Fruit fly (Drosophila melanogaster) whole organism, prepupa: Measurements from ENCODE around the gene Ugt35E2.

ENCODE experiments used
- Blimp-1 ChIP-seq: fragments of 200-800 bp; sonication (Bioruptor generic); optimal IDR thresholded peaks from 3 replicates; lab custom pipeline; 2017; ENCODE audit warnings: missing biosample characterization, missing genetic modification characterization, mild to moderate bottlenecking, moderate library complexity, missing genetic modification reagents
- CG10631 ChIP-seq: fragments of 200-800 bp; sonication (Bioruptor generic); optimal IDR thresholded peaks from 2 replicates; lab custom pipeline; 2016; ENCODE audit warnings: missing biosample characterization, missing genetic modification characterization
- CG10669 ChIP-seq: fragments of 200-800 bp; sonication (Bioruptor generic); optimal IDR thresholded peaks from 3 replicates; lab custom pipeline; 2018; ENCODE audit warnings: missing biosample characterization, mild to moderate bottlenecking, missing genetic modification characterization, moderate library complexity
- CG11294 ChIP-seq: fragments of 200-800 bp; sonication (Bioruptor generic); IDR thresholded peaks from 2 replicates; pipeline ENCODE4 v1.3.6; 2022; ENCODE audit warnings: missing biosample characterization, missing genetic modification characterization
- CG11902 ChIP-seq: fragments of 200-800 bp; sonication (Bioruptor generic); optimal IDR thresholded peaks from 3 replicates; lab custom pipeline; 2016; ENCODE audit warnings: missing biosample characterization, missing genetic modification characterization
- CG15336 ChIP-seq: fragments of 200-800 bp; sonication (Bioruptor generic); IDR thresholded peaks from 2 replicates; pipeline ENCODE4 v1.3.6; 2022; ENCODE audit warnings: missing biosample characterization, missing genetic modification characterization
- CG1621 ChIP-seq: fragments of 200-800 bp; sonication (Bioruptor generic); optimal IDR thresholded peaks from 3 replicates; lab custom pipeline; 2018; ENCODE audit warnings: missing biosample characterization, mild to moderate bottlenecking, missing genetic modification characterization
- CG16779 ChIP-seq: fragments of 200-800 bp; sonication (Bioruptor generic); optimal IDR thresholded peaks from 3 replicates; lab custom pipeline; 2017; ENCODE audit warnings: missing biosample characterization, mild to moderate bottlenecking, missing genetic modification characterization
- CG31627 ChIP-seq: fragments of 200-800 bp; sonication (Bioruptor generic); optimal IDR thresholded peaks from 3 replicates; lab custom pipeline; 2016; ENCODE audit warnings: missing biosample characterization, missing genetic modification characterization
- CG3919 ChIP-seq: fragments of 200-800 bp; sonication (Bioruptor generic); optimal IDR thresholded peaks from 3 replicates; lab custom pipeline; 2016; ENCODE audit warnings: missing biosample characterization, missing genetic modification characterization
- CG4318 ChIP-seq: fragments of 200-800 bp; sonication (Bioruptor generic); optimal IDR thresholded peaks from 3 replicates; lab custom pipeline; 2017; ENCODE audit warnings: missing biosample characterization, mild to moderate bottlenecking, missing genetic modification characterization
- CG6276 ChIP-seq: fragments of 200-800 bp; sonication (Bioruptor generic); optimal IDR thresholded peaks from 2 replicates; lab custom pipeline; 2017; ENCODE audit warnings: missing biosample characterization, mild to moderate bottlenecking, missing genetic modification characterization
- CG6854 ChIP-seq: fragments of 200-800 bp; sonication (Bioruptor generic); optimal IDR thresholded peaks from 2 replicates; lab custom pipeline; 2017; ENCODE audit warnings: missing biosample characterization, mild to moderate bottlenecking, missing genetic modification characterization
- CG8119 ChIP-seq: fragments of 200-800 bp; sonication (Bioruptor generic); IDR thresholded peaks from 3 replicates; pipeline ENCODE4 v1.3.6; 2022; ENCODE audit warnings: missing biosample characterization, missing genetic modification characterization
- CG8632 ChIP-seq: fragments of 200-800 bp; sonication (Bioruptor generic); optimal IDR thresholded peaks from 3 replicates; lab custom pipeline; 2016; ENCODE audit warnings: missing biosample characterization, missing genetic modification characterization
- CG9139 ChIP-seq: fragments of 200-800 bp; sonication (Bioruptor generic); optimal IDR thresholded peaks from 3 replicates; lab custom pipeline; 2017; ENCODE audit warnings: missing biosample characterization, mild to moderate bottlenecking, missing genetic modification characterization
- Eip75B ChIP-seq: fragments of 200-800 bp; sonication (Bioruptor generic); optimal IDR thresholded peaks from 3 replicates; lab custom pipeline; 2016; ENCODE audit warnings: missing biosample characterization, missing genetic modification characterization
- Eip78C ChIP-seq: fragments of 200-800 bp; sonication (Bioruptor generic); peaks from one replicate; lab custom pipeline; 2016; ENCODE audit warnings: missing biosample characterization, missing genetic modification characterization
- Eip93F ChIP-seq: fragments of 200-800 bp; sonication (Bioruptor generic); optimal IDR thresholded peaks from 2 replicates; lab custom pipeline; 2016; ENCODE audit warnings: missing biosample characterization, mild to moderate bottlenecking, missing genetic modification characterization
- Ets21C ChIP-seq: fragments of 200-800 bp; sonication (Bioruptor generic); optimal IDR thresholded peaks from 3 replicates; lab custom pipeline; 2016; ENCODE audit warnings: missing biosample characterization, missing genetic modification characterization
- Ets96B ChIP-seq: fragments of 200-800 bp; optimal IDR thresholded peaks from 2 replicates; lab custom pipeline; 2019; ENCODE audit warnings: missing biosample characterization, mild to moderate bottlenecking, missing genetic modification characterization, moderate library complexity
- Gug ChIP-seq: fragments of 200-800 bp; sonication (Bioruptor generic); IDR thresholded peaks from 2 replicates; pipeline ENCODE4 v1.3.6; 2022; ENCODE audit warnings: missing biosample characterization, missing genetic modification characterization
- Hr4 ChIP-seq: fragments of 200-800 bp; sonication (Bioruptor generic); optimal IDR thresholded peaks from 3 replicates; lab custom pipeline; 2016; ENCODE audit warnings: missing biosample characterization, missing genetic modification characterization
- Met ChIP-seq: fragments of 200-800 bp; sonication (Bioruptor generic); optimal IDR thresholded peaks from 3 replicates; lab custom pipeline; 2016; ENCODE audit warnings: missing biosample characterization, missing genetic modification characterization
- OdsH ChIP-seq: fragments of 200-800 bp; sonication (Bioruptor generic); optimal IDR thresholded peaks from 3 replicates; lab custom pipeline; 2016; ENCODE audit warnings: missing biosample characterization, missing genetic modification characterization
- Sox102F ChIP-seq: fragments of 200-800 bp; sonication (Bioruptor generic); optimal IDR thresholded peaks from 2 replicates; lab custom pipeline; 2016; ENCODE audit warnings: missing biosample characterization, mild to moderate bottlenecking, missing genetic modification characterization
- Sox15 ChIP-seq: fragments of 200-800 bp; sonication (Bioruptor generic); optimal IDR thresholded peaks from 3 replicates; lab custom pipeline; 2016; ENCODE audit warnings: missing biosample characterization, missing genetic modification characterization
- achi ChIP-seq: fragments of 200-800 bp; sonication (Bioruptor generic); optimal IDR thresholded peaks from 3 replicates; lab custom pipeline; 2016; ENCODE audit warnings: missing biosample characterization, missing genetic modification characterization
- acj6 ChIP-seq: fragments of 200-800 bp; sonication (Bioruptor generic); optimal IDR thresholded peaks from 3 replicates; lab custom pipeline; 2016; ENCODE audit warnings: missing biosample characterization, missing genetic modification characterization
- cyc ChIP-seq: fragments of 200-800 bp; sonication (Bioruptor generic); optimal IDR thresholded peaks from 3 replicates; lab custom pipeline; 2016; ENCODE audit warnings: missing biosample characterization, missing genetic modification characterization
- dac ChIP-seq: fragments of 200-800 bp; sonication (Bioruptor generic); optimal IDR thresholded peaks from 2 replicates; lab custom pipeline; 2017; ENCODE audit warnings: missing biosample characterization, mild to moderate bottlenecking, missing genetic modification characterization
- dsx ChIP-seq: fragments of 200-800 bp; optimal IDR thresholded peaks from 3 replicates; lab custom pipeline; 2019; ENCODE audit warnings: missing biosample characterization, mild to moderate bottlenecking, missing genetic modification characterization, moderate library complexity; ENCODE audit not compliant: poor library complexity, severe bottlenecking
- eg ChIP-seq: fragments of 200-800 bp; sonication (Bioruptor generic); IDR thresholded peaks from 3 replicates; pipeline ENCODE4 v1.3.6; 2022; ENCODE audit warnings: missing biosample characterization, missing genetic modification characterization
- esn ChIP-seq: fragments of 200-800 bp; sonication (Bioruptor generic); optimal IDR thresholded peaks from 2 replicates; lab custom pipeline; 2016; ENCODE audit warnings: missing biosample characterization, mild to moderate bottlenecking, missing genetic modification characterization, moderate library complexity
- fd59A ChIP-seq: fragments of 200-800 bp; sonication (Bioruptor generic); optimal IDR thresholded peaks from 2 replicates; lab custom pipeline; 2017; ENCODE audit warnings: missing biosample characterization, mild to moderate bottlenecking, missing genetic modification characterization, missing genetic modification reagents
- fkh ChIP-seq: fragments of 200-800 bp; sonication (Bioruptor generic); optimal IDR thresholded peaks from 3 replicates; lab custom pipeline; 2017; ENCODE audit warnings: missing biosample characterization, mild to moderate bottlenecking, missing genetic modification characterization, moderate library complexity
- salr ChIP-seq, 2 experiments: fragments of 200-800 bp; sonication (Bioruptor generic); optimal IDR thresholded peaks; 3 replicates each; lab custom pipeline; 2016 to 2018; ENCODE audit warnings: missing biosample characterization in 2 of 2, missing genetic modification characterization in 2 of 2, mild to moderate bottlenecking in 1 of 2
- spab ChIP-seq: fragments of 200-800 bp; sonication (Bioruptor generic); optimal IDR thresholded peaks from 2 replicates; lab custom pipeline; 2017; ENCODE audit warnings: missing biosample characterization, mild to moderate bottlenecking, missing genetic modification characterization, missing genetic modification reagents
- ss ChIP-seq, 2 experiments: fragments of 200-800 bp; sonication (Bioruptor generic); optimal IDR thresholded peaks; 2 replicates in 1 of 2; 3 replicates in 1 of 2; lab custom pipeline; 2017 to 2018; ENCODE audit warnings: mild to moderate bottlenecking in 2 of 2, missing biosample characterization in 2 of 2, missing genetic modification characterization in 2 of 2, moderate library complexity in 1 of 2
- svp ChIP-seq: fragments of 200-800 bp; sonication (Bioruptor generic); peaks from one replicate; lab custom pipeline; 2016; ENCODE audit warnings: missing biosample characterization, missing genetic modification characterization
- vri ChIP-seq: fragments of 200-800 bp; sonication (Bioruptor generic); optimal IDR thresholded peaks from 3 replicates; lab custom pipeline; 2016; ENCODE audit warnings: missing biosample characterization, mild to moderate bottlenecking, missing genetic modification characterization

The Ugt35E2 gene

DNA sequence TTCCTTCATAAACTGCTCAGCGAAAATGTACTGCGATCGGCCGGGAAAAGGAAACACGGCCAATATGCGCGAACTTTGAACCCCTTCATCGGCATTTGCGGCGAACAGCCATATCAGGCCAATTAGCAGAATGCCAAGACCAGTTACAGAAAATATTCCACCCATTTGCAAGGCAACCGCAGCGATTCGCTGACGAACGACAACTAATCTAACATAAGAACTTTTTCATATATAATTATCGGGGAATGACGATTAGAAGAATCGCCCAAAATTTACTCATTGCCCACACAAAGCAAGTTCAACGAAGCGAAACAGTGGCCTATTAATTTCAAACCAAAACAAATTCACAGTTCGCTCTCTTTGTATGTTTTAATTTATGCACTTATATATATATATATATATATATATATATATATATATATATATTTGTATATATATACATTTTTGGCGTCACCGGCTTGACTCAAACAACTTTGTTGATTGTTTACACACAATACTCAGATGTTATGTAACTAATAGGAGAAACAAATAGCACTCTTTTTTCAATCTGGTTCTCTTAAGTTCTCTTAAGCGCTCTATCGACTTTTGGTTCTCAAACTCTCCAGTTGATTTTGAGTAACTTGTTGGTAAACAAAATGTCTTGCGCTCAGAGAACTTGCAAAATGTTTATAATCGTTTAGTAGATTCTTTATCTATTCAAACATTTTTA is 4.8 kb upstream of the Ugt35E2 start, which contains the start of gene Ugt35A1:
Gene Ugt35A1 (minus strand): TSS at position 205 of the 709 bp plus-strand sequence.
- TF ChIP-seq ss (GFP tag; optimal IDR thresholded peaks at IDR 0.05; lab: Kevin White, UChicago) (no peak), CG8119 (no peak), Hr4 (GFP tag; lab: Kevin White, UChicago) (no peak), Blimp-1 (GFP tag; lab: Kevin White, UChicago) (no peak), Ets96B (tag; lab: Kevin White, UChicago) (no peak), OdsH (GFP tag; lab: Kevin White, UChicago) (no peak), CG8632 (GFP tag; lab: Kevin White, UChicago) (no peak), CG1621 (no peak), CG9139 (GFP tag; lab: Kevin White, UChicago) (no peak), dsx (GFP tag; lab: Kevin White, UChicago) (no peak), vri (GFP tag; lab: Kevin White, UChicago) (peak; percentile 75), cyc (GFP tag; lab: Kevin White, UChicago) (no peak), CG31627 (GFP tag; lab: Kevin White, UChicago) (no peak), acj6 (no peak), eg (no peak), Gug (GFP tag; lab: Robert Waterston, UW) (no peak), dac (no peak), fkh (GFP tag; lab: Kevin White, UChicago) (peak; percentile 48), fd59A (GFP tag; lab: Kevin White, UChicago) (no peak), svp (GFP tag; lab: Kevin White, UChicago) (peak; percentile 42), achi (GFP tag; lab: Kevin White, UChicago) (no peak), CG3919 (no peak), CG4318 (GFP tag; lab: Kevin White, UChicago) (no peak)

DNA sequence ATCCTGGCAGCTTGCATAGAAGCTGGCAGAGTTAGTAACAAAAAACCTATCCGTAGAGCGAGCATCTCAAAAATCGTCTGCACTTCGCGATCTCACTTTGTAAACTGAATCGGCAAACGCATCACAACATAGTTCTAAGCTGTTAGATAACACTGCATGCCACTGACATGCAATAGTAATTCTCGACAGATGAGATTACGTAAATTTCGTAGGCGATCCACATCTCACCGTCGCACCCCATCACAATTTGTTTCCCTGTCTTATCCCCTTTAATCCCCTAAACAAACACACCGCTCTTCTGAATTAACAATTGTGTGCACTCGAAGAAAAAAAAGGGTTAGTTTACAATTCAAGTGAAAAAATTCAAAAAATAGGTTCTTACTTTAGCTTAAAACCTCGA is 2.4 kb upstream of the Ugt35E2 start, which contains the start of gene Ugt35B1:
Gene Ugt35B1 (minus strand): TSS at position 101 of the 400 bp plus-strand sequence.
- TF ChIP-seq cyc (GFP tag; lab: Kevin White, UChicago) (no peak), CG15336 (GFP tag; lab: Robert Waterston, UW) (no peak), CG11902 (GFP tag; lab: Kevin White, UChicago) (no peak), fkh (GFP tag; lab: Kevin White, UChicago) (no peak), Hr4 (GFP tag; lab: Kevin White, UChicago) (no peak), CG6276 (GFP tag; lab: Kevin White, UChicago) (no peak), CG10631 (GFP tag; lab: Kevin White, UChicago) (no peak), CG16779 (tag; lab: Kevin White, UChicago) (no peak), fd59A (GFP tag; lab: Kevin White, UChicago) (no peak), Eip78C (GFP tag; lab: Kevin White, UChicago) (no peak), Ets21C (GFP tag; lab: Kevin White, UChicago) (no peak), spab (GFP tag; lab: Kevin White, UChicago) (no peak), CG10669 (GFP tag; lab: Kevin White, UChicago) (no peak), dac (no peak), esn (no peak)

DNA sequence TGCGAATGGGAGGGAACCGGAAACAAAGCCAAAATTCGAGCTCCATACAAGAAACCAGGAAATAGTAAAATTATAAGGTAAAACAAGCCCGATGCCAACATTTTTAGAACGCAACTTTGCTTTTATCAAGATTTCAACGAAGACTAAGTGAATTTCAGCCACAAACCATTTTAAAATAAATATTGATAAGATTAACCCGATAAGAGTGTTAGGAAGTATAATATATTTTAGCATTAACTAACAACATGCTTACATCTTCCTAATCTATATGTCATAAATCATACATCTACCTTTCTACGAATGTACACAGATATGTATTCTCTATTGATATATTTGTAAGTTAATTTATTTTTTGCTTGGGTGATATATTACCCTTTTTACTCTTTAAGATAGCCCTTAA is 1.8 kb downstream of the Ugt35E2 start, which contains the start of gene Ugt35E1:
Gene Ugt35E1 (minus strand): TSS at position 101 of the 400 bp plus-strand sequence.
- TF ChIP-seq Eip93F (GFP tag; lab: Kevin White, UChicago) (no peak), Eip75B (GFP tag; lab: Kevin White, UChicago) (no peak), Met (GFP tag; lab: Kevin White, UChicago) (no peak), salr (GFP tag; optimal IDR thresholded peaks at IDR 0.05; lab: Kevin White, UChicago) (no peak), ss (GFP tag; optimal IDR thresholded peaks at IDR 0.05; lab: Kevin White, UChicago) (no peak), CG6854 (GFP tag; lab: Kevin White, UChicago) (no peak), Eip78C (GFP tag; lab: Kevin White, UChicago) (no peak), CG11294 (no peak), CG10669 (GFP tag; lab: Kevin White, UChicago) (no peak), CG16779 (tag; lab: Kevin White, UChicago) (no peak), achi (GFP tag; lab: Kevin White, UChicago) (no peak), Sox15 (no peak), acj6 (no peak), Sox102F (no peak), esn (no peak)
